Worm (Caenorhabditis elegans) whole organism, early embryonic: ENCODE results near the gene M02A10.1.

ENCODE experiments used
- F13C5.2 ChIP-seq: sonication (generic microtip); optimal IDR thresholded peaks from 2 replicates; lab custom pipeline; 2017; ENCODE audit warnings: mild to moderate bottlenecking, missing genetic modification characterization, inconsistent platforms, missing compliant biosample characterization
- aly-1 ChIP-seq: sonication (generic microtip); optimal IDR thresholded peaks from 2 replicates; lab custom pipeline; 2016; ENCODE audit warnings: missing genetic modification characterization, missing compliant biosample characterization
- ama-1 ChIP-seq: fragments of 150-350 bp; optimal IDR thresholded peaks from 2 replicates; lab custom pipeline; 2014
- ceh-13 ChIP-seq: fragments of 200-800 bp; sonication (Bioruptor generic); optimal IDR thresholded peaks from 2 replicates; lab custom pipeline; 2018; ENCODE audit warnings: mild to moderate bottlenecking, missing genetic modification characterization, missing compliant biosample characterization
- ceh-36 ChIP-seq: sonication (generic microtip); optimal IDR thresholded peaks from 2 replicates; lab custom pipeline; 2016; ENCODE audit warnings: missing genetic modification characterization, inconsistent platforms, missing compliant biosample characterization
- flt-1 ChIP-seq: fragments of 200-800 bp; sonication (Bioruptor generic); IDR thresholded peaks from 2 replicates; pipeline ENCODE4 v1.3.6; 2022; ENCODE audit warnings: missing genetic modification characterization, missing compliant biosample characterization
- hmg-4 ChIP-seq: fragments of 200-800 bp; sonication (Bioruptor generic); optimal IDR thresholded peaks from 2 replicates; lab custom pipeline; 2018; ENCODE audit warnings: mild to moderate bottlenecking, missing genetic modification characterization, missing compliant biosample characterization
- hnd-1 ChIP-seq: sonication (generic microtip); optimal IDR thresholded peaks from 2 replicates; lab custom pipeline; 2016; ENCODE audit warnings: missing genetic modification characterization, missing compliant biosample characterization
- pes-1 ChIP-seq: fragments of 200-800 bp; sonication (Bioruptor generic); IDR thresholded peaks from 2 replicates; pipeline ENCODE4 v1.3.6; 2022; ENCODE audit warnings: missing genetic modification reagents, missing genetic modification characterization, missing compliant biosample characterization
- sea-1 ChIP-seq: fragments of 200-800 bp; sonication (Bioruptor generic); conservative IDR thresholded peaks from 2 replicates; pipeline ENCODE4 v1.3.6; 2022; ENCODE audit warnings: missing genetic modification characterization, missing compliant biosample characterization
- tbx-11 ChIP-seq: fragments of 200-800 bp; sonication (Bioruptor generic); IDR thresholded peaks from 2 replicates; pipeline ENCODE4 v1.3.6; 2022; ENCODE audit warnings: missing genetic modification characterization, missing compliant biosample characterization
- tbx-37 ChIP-seq: fragments of 200-800 bp; sonication (Bioruptor generic); conservative IDR thresholded peaks from 2 replicates; pipeline ENCODE4 v1.3.6; 2022; ENCODE audit warnings: missing genetic modification reagents, missing genetic modification characterization, missing compliant biosample characterization
- tra-4 ChIP-seq: sonication (generic microtip); optimal IDR thresholded peaks from 2 replicates; lab custom pipeline; 2017; ENCODE audit warnings: missing genetic modification characterization, missing compliant biosample characterization

ce11 chrX:725868-726267, 19.3 kb downstream of the M02A10.1 start, which contains the start of gene sli-1:
- TF ChIP-seq ama-1 (lab: Kevin White, UChicago) (no peak), pes-1 (no peak), F13C5.2 (no peak), flt-1 (GFP tag; lab: Robert Waterston, UW) (no peak), tbx-11 (no peak), aly-1 (no peak), tbx-37 (GFP tag; lab: Robert Waterston, UW) (no peak), sea-1 (no peak), ceh-36 (tag; lab: Kevin White, UChicago) (no peak), hmg-4 (GFP tag; lab: Kevin White, UChicago) (no peak), hnd-1 (tag; lab: Kevin White, UChicago) (no peak), tra-4 (no peak), ceh-13 (GFP tag; lab: Kevin White, UChicago) (no peak)
